Worm (Caenorhabditis elegans) whole organism, L4 larva: ENCODE results near the gene ints-6.

Experiments
- F10B5.3 ChIP-seq: sonication (generic microtip); optimal IDR thresholded peaks from 2 replicates; lab custom pipeline; 2016; ENCODE audit warnings: mild to moderate bottlenecking, missing genetic modification characterization, missing compliant biosample characterization
- F37D6.2 ChIP-seq: sonication (generic microtip); optimal IDR thresholded peaks from 2 replicates; lab custom pipeline; 2016; ENCODE audit warnings: mild to moderate bottlenecking, missing genetic modification characterization, missing compliant biosample characterization
- F49E8.2 ChIP-seq: sonication (generic microtip); optimal IDR thresholded peaks from 2 replicates; lab custom pipeline; 2016; ENCODE audit warnings: missing compliant biosample characterization, mild to moderate bottlenecking, missing genetic modification characterization, borderline replicate concordance
- T20F7.1 ChIP-seq: fragments of 200-800 bp; sonication (Bioruptor generic); optimal IDR thresholded peaks from 2 replicates; lab custom pipeline; 2018; ENCODE audit warnings: mild to moderate bottlenecking, missing genetic modification characterization, missing compliant biosample characterization
- ZK546.5 ChIP-seq, 2 experiments: sonication (generic microtip); optimal IDR thresholded peaks; 2 replicates each; lab custom pipeline; 2017; ENCODE audit warnings: missing biosample characterization in 2 of 2, missing genetic modification characterization in 2 of 2
- aha-1 ChIP-seq: fragments of 150-350 bp; peaks from one replicate; lab custom pipeline; 2014; ENCODE audit warnings: missing biosample characterization, missing genetic modification characterization
- attf-4 ChIP-seq: sonication (generic microtip); optimal IDR thresholded peaks from 3 replicates; lab custom pipeline; 2017; ENCODE audit warnings: missing biosample characterization, missing genetic modification characterization
- ceh-20 ChIP-seq: fragments of 200-800 bp; sonication (Bioruptor generic); IDR thresholded peaks from 2 replicates; pipeline ENCODE4 v1.3.6; 2022; ENCODE audit warnings: missing genetic modification reagents, missing genetic modification characterization, missing compliant biosample characterization
- ctbp-1 ChIP-seq: fragments of 200-800 bp; sonication (Bioruptor generic); IDR thresholded peaks from 2 replicates; pipeline ENCODE4 v1.3.6; 2022; ENCODE audit warnings: missing genetic modification reagents, missing genetic modification characterization, missing compliant biosample characterization
- daf-16 ChIP-seq, 3 experiments: sonication (generic microtip); optimal IDR thresholded peaks; 2 replicates each; lab custom pipeline; 2016 to 2017; ENCODE audit warnings: missing genetic modification characterization in 3 of 3, missing genetic modification reagents in 3 of 3, mild to moderate bottlenecking in 2 of 3, missing compliant biosample characterization in 2 of 3, missing biosample characterization in 1 of 3, moderate library complexity in 1 of 3
- daf-19 ChIP-seq: fragments of 200-800 bp; sonication (Bioruptor generic); conservative IDR thresholded peaks from 2 replicates; pipeline ENCODE4 v1.3.6; 2022; ENCODE audit warnings: missing genetic modification characterization, missing compliant biosample characterization
- dmd-6 ChIP-seq: fragments of 200-800 bp; sonication (Bioruptor generic); IDR thresholded peaks from 2 replicates; pipeline ENCODE4 v1.3.6; 2022; ENCODE audit warnings: missing genetic modification reagents, missing genetic modification characterization, missing compliant biosample characterization
- dpl-1 ChIP-seq: fragments of 150-350 bp; optimal IDR thresholded peaks from 2 replicates; lab custom pipeline; 2014; ENCODE audit warnings: missing biosample characterization, missing genetic modification reagents, missing genetic modification characterization
- dve-1 ChIP-seq: sonication (generic microtip); optimal IDR thresholded peaks from 2 replicates; lab custom pipeline; 2017; ENCODE audit warnings: antibody characterized with exemption, mild to moderate bottlenecking, missing genetic modification characterization, missing compliant biosample characterization; ENCODE audit not compliant: insufficient read depth
- egl-27 ChIP-seq: sonication (generic microtip); optimal IDR thresholded peaks from 3 replicates; lab custom pipeline; 2017; ENCODE audit warnings: missing biosample characterization, missing genetic modification reagents, missing genetic modification characterization
- fos-1 ChIP-seq: fragments of 150-350 bp; optimal IDR thresholded peaks from 2 replicates; lab custom pipeline; 2014; ENCODE audit warnings: missing biosample characterization, missing genetic modification characterization
- lin-13 ChIP-seq: fragments of 150-350 bp; optimal IDR thresholded peaks from 2 replicates; lab custom pipeline; 2014; ENCODE audit warnings: missing biosample characterization, missing genetic modification reagents, missing genetic modification characterization
- madf-5 ChIP-seq, 2 experiments: fragments of 200-800 bp; sonication (Bioruptor generic); IDR thresholded peaks; 2 replicates each; pipeline ENCODE4 v1.3.6; 2022; ENCODE audit warnings: missing compliant biosample characterization in 2 of 2, missing genetic modification characterization in 2 of 2
- mep-1 ChIP-seq: fragments of 150-350 bp; sonication (generic microtip); optimal IDR thresholded peaks from 3 replicates; lab custom pipeline; 2014; ENCODE audit warnings: missing biosample characterization, missing genetic modification characterization
- mxl-2 ChIP-seq: fragments of 200-800 bp; sonication (Bioruptor generic); conservative IDR thresholded peaks from 2 replicates; pipeline ENCODE4 v1.3.6; 2022; ENCODE audit warnings: missing genetic modification reagents, missing genetic modification characterization, missing compliant biosample characterization
- mxl-3 ChIP-seq: fragments of 200-800 bp; sonication (Bioruptor generic); optimal IDR thresholded peaks from 2 replicates; lab custom pipeline; 2018; ENCODE audit warnings: mild to moderate bottlenecking, missing genetic modification characterization, missing compliant biosample characterization
- nhr-11 ChIP-seq: fragments of 150-350 bp; optimal IDR thresholded peaks from 2 replicates; lab custom pipeline; 2014; ENCODE audit warnings: missing biosample characterization, missing genetic modification characterization
- nhr-111 ChIP-seq: fragments of 200-800 bp; sonication (Bioruptor generic); optimal IDR thresholded peaks from 2 replicates; lab custom pipeline; 2018; ENCODE audit warnings: mild to moderate bottlenecking, missing genetic modification characterization, missing compliant biosample characterization
- nhr-237 ChIP-seq: sonication (generic microtip); optimal IDR thresholded peaks from 2 replicates; lab custom pipeline; 2017; ENCODE audit warnings: missing biosample characterization, missing genetic modification characterization
- nhr-25 ChIP-seq: sonication (generic microtip); optimal IDR thresholded peaks from 2 replicates; lab custom pipeline; 2017; ENCODE audit warnings: missing genetic modification characterization, mild to moderate bottlenecking, missing compliant biosample characterization, antibody characterized with exemption, moderate library complexity, borderline replicate concordance; ENCODE audit not compliant: insufficient read depth
- nhr-28 ChIP-seq: fragments of 150-350 bp; optimal IDR thresholded peaks from 2 replicates; lab custom pipeline; 2014; ENCODE audit warnings: missing biosample characterization, missing genetic modification characterization
- nhr-76 ChIP-seq: fragments of 150-350 bp; optimal IDR thresholded peaks from 2 replicates; lab custom pipeline; 2014; ENCODE audit warnings: missing biosample characterization, missing genetic modification characterization
- php-3 ChIP-seq: fragments of 200-800 bp; sonication (Bioruptor generic); IDR thresholded peaks from 2 replicates; pipeline ENCODE4 v1.3.6; 2022; ENCODE audit warnings: missing genetic modification reagents, missing genetic modification characterization, missing compliant biosample characterization
- pqm-1 ChIP-seq: sonication (generic microtip); optimal IDR thresholded peaks from 2 replicates; lab custom pipeline; 2017; ENCODE audit warnings: missing biosample characterization, missing genetic modification characterization
- saeg-2 ChIP-seq: fragments of 200-800 bp; sonication (Bioruptor generic); IDR thresholded peaks from 2 replicates; pipeline ENCODE4 v1.3.6; 2022; ENCODE audit warnings: missing genetic modification reagents, missing genetic modification characterization, missing compliant biosample characterization
- sdz-12 ChIP-seq: fragments of 200-800 bp; sonication (Bioruptor generic); optimal IDR thresholded peaks from 2 replicates; lab custom pipeline; 2018; ENCODE audit warnings: mild to moderate bottlenecking, missing genetic modification characterization, missing compliant biosample characterization
- snpc-4 ChIP-seq: fragments of 150-350 bp; optimal IDR thresholded peaks from 2 replicates; lab custom pipeline; 2014; ENCODE audit warnings: missing biosample characterization, missing genetic modification characterization
- unc-39 ChIP-seq: sonication (generic microtip); optimal IDR thresholded peaks from 2 replicates; lab custom pipeline; 2017; ENCODE audit warnings: missing biosample characterization, missing genetic modification characterization
- zfp-2 ChIP-seq: sonication (generic microtip); optimal IDR thresholded peaks from 2 replicates; lab custom pipeline; 2016; ENCODE audit warnings: mild to moderate bottlenecking, missing genetic modification characterization, missing compliant biosample characterization
- zfp-3 ChIP-seq: fragments of 200-800 bp; sonication (Bioruptor generic); conservative IDR thresholded peaks from 2 replicates; pipeline ENCODE4 v1.3.6; 2022; ENCODE audit warnings: missing genetic modification reagents, missing genetic modification characterization, missing compliant biosample characterization
- zip-2 ChIP-seq: fragments of 150-350 bp; optimal IDR thresholded peaks from 2 replicates; lab custom pipeline; 2014; ENCODE audit warnings: missing biosample characterization, missing genetic modification characterization
- ztf-11 ChIP-seq: fragments of 150-350 bp; optimal IDR thresholded peaks from 2 replicates; lab custom pipeline; 2014; ENCODE audit warnings: missing biosample characterization, missing genetic modification characterization

ints-6 gene

DNA sequence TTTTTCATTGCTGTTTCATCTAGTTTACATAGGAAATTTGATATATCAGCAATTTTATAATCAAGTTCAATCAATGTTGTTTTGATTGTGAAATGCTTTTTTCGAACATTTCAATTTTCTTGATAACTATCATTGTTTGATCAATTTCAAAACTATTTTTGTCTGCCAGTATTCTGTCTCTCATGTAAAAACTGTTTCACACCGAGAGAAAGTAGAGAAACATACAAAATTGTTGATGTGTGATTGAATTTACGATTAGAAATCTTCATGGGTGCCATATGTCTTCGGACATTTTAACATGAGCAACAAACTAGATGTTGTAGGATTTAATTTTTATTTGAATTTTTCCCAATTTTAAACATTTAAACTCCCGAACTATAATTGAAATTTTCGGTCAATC, 40.8 kb upstream of the ints-6 start, which contains the start of gene C49C8.2 (continued):
- TF ChIP-seq ZK546.5 (tag; optimal IDR thresholded peaks at IDR 0.05; lab: Kevin White, UChicago) (no peak), nhr-28 (tag; lab: Kevin White, UChicago) (peak; percentile 22), dve-1 (tag; lab: Kevin White, UChicago) (peak; percentile 56), zip-2 (tag; lab: Kevin White, UChicago) (no peak), pqm-1 (no peak), saeg-2 (GFP tag; lab: Robert Waterston, UW) (no peak), nhr-25 (tag; lab: Kevin White, UChicago) (no peak), F37D6.2 (no peak), mxl-2 (GFP tag; lab: Robert Waterston, UW) (no peak), fos-1 (tag; lab: Kevin White, UChicago) (no peak), mxl-3 (GFP tag; lab: Kevin White, UChicago) (no peak), egl-27 (no peak), nhr-111 (GFP tag; lab: Kevin White, UChicago) (no peak), F49E8.2 (tag; lab: Kevin White, UChicago) (no peak), T20F7.1 (GFP tag; lab: Kevin White, UChicago) (peak; percentile 28), sdz-12 (GFP tag; lab: Kevin White, UChicago) (no peak)

ce11 chrIV:8651835-8652234, 39.7 kb upstream of the ints-6 start, which contains the start of gene C49C8.8:
Gene C49C8.8 (plus strand): TSS chrIV:8652135.
- TF ChIP-seq nhr-11 (tag; lab: Kevin White, UChicago) = no peak
- TF ChIP-seq attf-4 = no peak
- TF ChIP-seq, all 104 proteins: peak for 0

DNA sequence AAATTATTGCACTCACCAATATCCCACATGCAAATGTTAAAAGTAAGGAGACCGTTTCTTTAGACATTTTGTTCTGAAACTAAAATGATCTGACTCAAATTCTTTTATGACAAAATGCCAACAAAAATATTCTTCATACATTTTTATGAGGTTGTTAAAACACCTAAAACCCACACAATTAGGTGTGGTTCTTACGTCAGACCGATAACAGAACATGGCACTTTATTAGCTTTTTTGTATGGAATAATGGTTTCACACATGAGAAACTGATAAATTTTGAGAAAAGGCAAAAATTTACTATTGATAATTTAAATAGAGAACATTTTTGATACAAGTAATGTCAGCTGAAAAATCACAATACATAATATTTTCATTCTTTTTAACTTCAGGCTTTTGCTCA, 38.0 kb upstream of the ints-6 start, which contains the start of gene C49C8.5:
Gene C49C8.5 (minus strand): TSS at position 73 of the 400 bp plus-strand sequence.
- no peak for TF ChIP-seq unc-39 (tag; lab: Kevin White, UChicago)
- TF ChIP-seq php-3 = peak; percentile 84
- TF ChIP-seq zip-2 (tag; lab: Kevin White, UChicago) = no peak
- no peak for TF ChIP-seq nhr-76 (tag; lab: Kevin White, UChicago)
- TF ChIP-seq daf-19 (GFP tag; lab: Robert Waterston, UW) = no peak
- no peak for TF ChIP-seq madf-5 (GFP tag; IDR thresholded peaks at IDR 0.05; lab: Robert Waterston, UW)
- TF ChIP-seq zfp-3 (GFP tag; lab: Robert Waterston, UW) = no peak
- TF ChIP-seq pqm-1 = peak; percentile 59
- no peak for TF ChIP-seq sdz-12 (GFP tag; lab: Kevin White, UChicago)
- no peak for TF ChIP-seq F10B5.3 (tag; lab: Kevin White, UChicago)
- TF ChIP-seq F37D6.2 = no peak
- no peak for TF ChIP-seq dpl-1 (GFP tag; lab: Kevin White, UChicago)
- no peak for TF ChIP-seq saeg-2 (GFP tag; lab: Robert Waterston, UW)
- TF ChIP-seq mep-1 (tag; lab: Kevin White, UChicago) = no peak
- peak; percentile 10 for TF ChIP-seq dve-1 (tag; lab: Kevin White, UChicago)
- no peak for TF ChIP-seq daf-16 (GFP tag; optimal IDR thresholded peaks at IDR 0.05; lab: Kevin White, UChicago)
- TF ChIP-seq daf-16 (tag; optimal IDR thresholded peaks at IDR 0.05; lab: Kevin White, UChicago) = peak; percentile 15
- TF ChIP-seq nhr-111 (GFP tag; lab: Kevin White, UChicago) = no peak
- no peak for TF ChIP-seq ztf-11 (tag; lab: Kevin White, UChicago)
- no peak for TF ChIP-seq attf-4
- no peak for TF ChIP-seq ctbp-1 (GFP tag; lab: Robert Waterston, UW)
- TF ChIP-seq, all 104 proteins: peak for 4

DNA sequence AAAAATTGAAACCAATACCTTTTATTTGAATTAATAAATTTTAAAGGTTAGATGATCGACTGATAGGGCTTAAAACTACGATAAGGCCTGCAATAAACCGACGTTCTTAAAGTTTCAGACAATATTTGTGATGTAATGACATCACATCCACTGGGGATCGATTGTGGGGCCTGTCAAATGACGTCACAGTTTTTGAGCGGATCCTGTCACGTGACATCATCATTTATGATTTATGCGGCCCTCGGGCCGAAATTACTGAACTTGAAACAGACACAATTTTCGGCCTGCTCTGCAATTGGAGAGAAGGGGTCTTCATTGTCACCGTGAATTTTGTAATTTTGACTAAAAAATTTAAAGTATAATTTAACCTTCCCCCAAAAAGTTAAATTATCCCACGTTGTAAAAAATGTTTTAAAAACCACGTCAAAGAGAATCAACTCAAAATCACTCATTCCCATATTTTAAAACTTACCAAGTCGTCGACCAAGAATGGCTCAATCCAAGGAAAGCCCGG, 37.4 kb upstream of the ints-6 start, which contains the start of gene C49C8.1:
Gene C49C8.1 (plus strand): TSS at position 464 of the 514 bp plus-strand sequence.
- TF ChIP-seq lin-13 (GFP tag; lab: Kevin White, UChicago) (no peak), mep-1 (tag; lab: Kevin White, UChicago) (no peak), php-3 (peak; percentile 72), nhr-111 (GFP tag; lab: Kevin White, UChicago) (no peak), nhr-25 (tag; lab: Kevin White, UChicago) (no peak), fos-1 (tag; lab: Kevin White, UChicago) (no peak), zip-2 (tag; lab: Kevin White, UChicago) (no peak), F49E8.2 (tag; lab: Kevin White, UChicago) (no peak), zfp-2 (tag; lab: Kevin White, UChicago) (no peak), dmd-6 (no peak), ceh-20 (GFP tag; lab: Robert Waterston, UW) (peak; percentile 34; the same call in 1 of the 2 replicates), aha-1 (tag; lab: Kevin White, UChicago) (peak; percentile 60), nhr-237 (tag; lab: Kevin White, UChicago) (no peak), snpc-4 (no peak)
